Worm (Caenorhabditis elegans): ENCODE measurements around the gene srlf-14.

- no peak for TF ChIP-seq fkh-6 (tag; optimal IDR thresholded peaks at IDR 0.05)
- no peak for TF ChIP-seq Y22D7AL.16 (tag; optimal IDR thresholded peaks at IDR 0.05)
- TF ChIP-seq K02D7.2 (tag; optimal IDR thresholded peaks at IDR 0.05) = no peak
- no peak for TF ChIP-seq ceh-19 (GFP tag; optimal IDR thresholded peaks at IDR 0.05)
Measured at ce11 chrIV:10869642-10870041, 24.5 kb downstream of the srlf-14 start.

Data from whole organism, late embryonic.